Fruit fly (Drosophila melanogaster) whole organism, adult: ENCODE results near the gene TyrRS.

ENCODE experiments used
- CG11617 ChIP-seq: fragments of 200-800 bp; sonication (Bioruptor generic); optimal IDR thresholded peaks from 2 replicates; lab custom pipeline; 2017; ENCODE audit warnings: mild to moderate bottlenecking, missing biosample characterization, missing genetic modification reagents, missing genetic modification characterization
- CG12768 ChIP-seq: fragments of 200-800 bp; sonication (Bioruptor generic); optimal IDR thresholded peaks from 2 replicates; lab custom pipeline; 2017; ENCODE audit warnings: missing biosample characterization, missing genetic modification characterization, mild to moderate bottlenecking, moderate library complexity, missing genetic modification reagents
- CG14711 ChIP-seq: fragments of 200-800 bp; sonication (Bioruptor generic); optimal IDR thresholded peaks from 2 replicates; lab custom pipeline; 2018; ENCODE audit warnings: missing biosample characterization, mild to moderate bottlenecking, missing genetic modification characterization, moderate library complexity
- CG1620 ChIP-seq: fragments of 200-800 bp; sonication (Bioruptor generic); optimal IDR thresholded peaks from 2 replicates; lab custom pipeline; 2016; ENCODE audit warnings: missing biosample characterization, missing genetic modification characterization
- CG33017 ChIP-seq: fragments of 200-800 bp; sonication (Bioruptor generic); optimal IDR thresholded peaks from 2 replicates; lab custom pipeline; 2018; ENCODE audit warnings: missing biosample characterization, mild to moderate bottlenecking, missing genetic modification characterization, moderate library complexity
- CG5204 ChIP-seq: fragments of 200-800 bp; sonication (Bioruptor generic); optimal IDR thresholded peaks from 2 replicates; lab custom pipeline; 2016; ENCODE audit warnings: missing biosample characterization, missing genetic modification characterization
- CG7045 ChIP-seq: fragments of 200-800 bp; sonication (Bioruptor generic); optimal IDR thresholded peaks from 2 replicates; lab custom pipeline; 2017; ENCODE audit warnings: missing biosample characterization, mild to moderate bottlenecking, missing genetic modification characterization
- CG7101 ChIP-seq: fragments of 200-800 bp; sonication (Bioruptor generic); optimal IDR thresholded peaks from 2 replicates; lab custom pipeline; 2018; ENCODE audit warnings: missing biosample characterization, mild to moderate bottlenecking, missing genetic modification characterization, moderate library complexity
- Clk ChIP-seq: fragments of 200-800 bp; sonication (Bioruptor generic); optimal IDR thresholded peaks from 2 replicates; lab custom pipeline; 2017; ENCODE audit warnings: missing biosample characterization, missing genetic modification characterization
- Crg-1 ChIP-seq: fragments of 200-800 bp; sonication (Bioruptor generic); optimal IDR thresholded peaks from 2 replicates; lab custom pipeline; 2016; ENCODE audit warnings: missing biosample characterization, missing genetic modification characterization
- Hr96 ChIP-seq: fragments of 200-800 bp; sonication (Bioruptor generic); optimal IDR thresholded peaks from 2 replicates; lab custom pipeline; 2016; ENCODE audit warnings: missing biosample characterization, missing genetic modification characterization
- Mnt ChIP-seq: fragments of 200-800 bp; sonication (Bioruptor generic); optimal IDR thresholded peaks from 2 replicates; lab custom pipeline; 2016; ENCODE audit warnings: missing biosample characterization, mild to moderate bottlenecking, missing genetic modification characterization
- bab1 ChIP-seq: fragments of 200-800 bp; sonication (Bioruptor generic); optimal IDR thresholded peaks from 3 replicates; lab custom pipeline; 2019; ENCODE audit warnings: missing biosample characterization, mild to moderate bottlenecking, missing genetic modification characterization, moderate library complexity
- cic ChIP-seq: fragments of 200-800 bp; sonication (Bioruptor generic); optimal IDR thresholded peaks from 2 replicates; lab custom pipeline; 2017; ENCODE audit warnings: missing biosample characterization, mild to moderate bottlenecking, missing genetic modification characterization, moderate library complexity
- cnc ChIP-seq, 2 experiments: fragments of >200 bp; optimal IDR thresholded peaks; 2 replicates each; lab custom pipeline; 2017
- kay ChIP-seq: fragments of 200-800 bp; sonication (Bioruptor generic); peaks from one replicate; lab custom pipeline; 2016; ENCODE audit warnings: missing biosample characterization, missing genetic modification characterization, borderline replicate concordance
- ovo ChIP-seq: fragments of 200-800 bp; sonication (Bioruptor generic); optimal IDR thresholded peaks from 2 replicates; lab custom pipeline; 2016; ENCODE audit warnings: missing biosample characterization, missing genetic modification characterization
- pad ChIP-seq: fragments of 200-800 bp; sonication (Bioruptor generic); optimal IDR thresholded peaks from 3 replicates; lab custom pipeline; 2017; ENCODE audit warnings: missing biosample characterization, missing genetic modification characterization, mild to moderate bottlenecking, moderate library complexity, missing genetic modification reagents
- tj ChIP-seq: fragments of 200-800 bp; sonication (Bioruptor generic); optimal IDR thresholded peaks from 3 replicates; lab custom pipeline; 2017; ENCODE audit warnings: missing biosample characterization, mild to moderate bottlenecking, missing genetic modification characterization, moderate library complexity
- toe ChIP-seq: fragments of 200-800 bp; sonication (Bioruptor generic); optimal IDR thresholded peaks from 2 replicates; lab custom pipeline; 2016; ENCODE audit warnings: missing biosample characterization, missing genetic modification characterization

Gene TyrRS

DNA sequence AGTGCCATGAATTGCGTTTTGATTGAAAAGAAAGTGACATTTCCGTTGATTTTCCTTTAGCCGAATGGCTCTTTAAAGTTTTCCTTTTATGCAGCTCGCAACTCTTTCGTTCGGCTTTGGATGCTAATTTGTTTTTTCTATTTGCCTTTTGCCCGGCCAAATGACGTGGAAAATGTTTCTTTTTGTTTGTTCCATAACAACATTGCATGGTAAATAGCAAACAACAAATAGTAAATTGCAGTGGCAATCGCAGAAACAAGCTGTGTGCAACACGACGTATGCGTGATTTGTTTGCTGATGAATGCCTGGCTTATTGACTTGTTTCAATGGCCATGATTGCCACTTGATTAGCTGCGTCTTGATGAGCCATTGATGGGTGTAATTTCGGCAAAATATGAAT is 10.3 kb upstream of the TyrRS start:
- TF ChIP-seq CG14711 (tag; lab: Kevin White, UChicago) (no peak), Mnt (GFP tag; lab: Kevin White, UChicago) (no peak), kay (GFP tag; lab: Kevin White, UChicago) (no peak), toe (GFP tag; lab: Kevin White, UChicago) (no peak), CG1620 (GFP tag; lab: Kevin White, UChicago) (no peak), CG7045 (GFP tag; lab: Kevin White, UChicago) (no peak), CG11617 (GFP tag; lab: Kevin White, UChicago) (no peak), Crg-1 (GFP tag; lab: Kevin White, UChicago) (no peak), Clk (GFP tag; lab: Kevin White, UChicago) (no peak), CG12768 (no peak), CG5204 (no peak), cic (no peak), Hr96 (GFP tag; lab: Kevin White, UChicago) (no peak), CG7101 (tag; lab: Kevin White, UChicago) (no peak), tj (GFP tag; lab: Kevin White, UChicago) (no peak), pad (GFP tag; lab: Kevin White, UChicago) (no peak), bab1 (GFP tag; lab: Kevin White, UChicago) (no peak), cnc (optimal IDR thresholded peaks at IDR 0.05; lab: Kevin White, UChicago) (no peak)

- TF ChIP-seq Mnt (GFP tag; lab: Kevin White, UChicago) (no peak), kay (GFP tag; lab: Kevin White, UChicago) (peak; percentile 71)
These were observed 2.1 kb downstream of the TyrRS start, which contains the start of gene GluRS-m for dm6 chr3L:16417024-16417423. GluRS-m (minus strand) TSS chr3L:16417177.

DNA sequence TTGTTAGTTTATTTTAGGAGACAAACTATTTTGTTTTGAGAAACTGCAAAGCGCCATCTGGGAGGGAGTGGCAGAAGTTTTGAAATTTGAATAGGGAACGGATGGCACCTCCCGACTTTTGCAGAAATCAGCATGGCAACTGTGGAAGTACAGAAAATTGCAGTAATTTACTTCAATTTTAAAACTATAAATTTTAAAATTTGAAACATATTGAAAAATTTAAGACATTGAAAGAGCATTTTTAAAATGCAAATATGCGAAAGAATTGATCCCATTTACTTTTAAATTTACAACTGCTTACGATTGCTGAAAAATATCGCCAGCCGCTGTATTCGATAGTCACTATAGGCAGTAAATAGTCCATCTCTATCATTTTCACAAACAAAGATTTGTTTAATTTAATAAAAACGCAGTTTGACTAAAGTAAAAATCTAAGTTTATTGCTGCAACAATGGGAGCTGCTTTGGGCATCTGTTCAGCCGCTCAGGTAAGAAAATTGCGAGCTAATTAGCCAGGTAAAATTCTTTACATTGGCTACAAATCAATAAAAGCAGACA is 6.6 kb downstream of the TyrRS start, which contains the start of gene Serinc:
Gene Serinc, plus strand, starts transcription at position 329 of the 557 bp plus-strand sequence.
- TF ChIP-seq CG33017 (tag; lab: Kevin White, UChicago), result no peak
- peak; percentile 17 for TF ChIP-seq CG14711 (tag; lab: Kevin White, UChicago)
- peak; percentile 50 for TF ChIP-seq CG1620 (GFP tag; lab: Kevin White, UChicago)
- peak; percentile 76 for TF ChIP-seq toe (GFP tag; lab: Kevin White, UChicago)
- TF ChIP-seq CG12768, result no peak
- peak; percentile 55 for TF ChIP-seq Crg-1 (GFP tag; lab: Kevin White, UChicago)
- no peak for TF ChIP-seq cnc (optimal IDR thresholded peaks at IDR 0.05; lab: Kevin White, UChicago)
- peak; percentile 13 for TF ChIP-seq cic
- TF ChIP-seq CG7101 (tag; lab: Kevin White, UChicago), result peak; percentile 36
- peak; percentile 2 for TF ChIP-seq Hr96 (GFP tag; lab: Kevin White, UChicago)
- peak; percentile 16 for TF ChIP-seq pad (GFP tag; lab: Kevin White, UChicago)
- peak; percentile 27 for TF ChIP-seq bab1 (GFP tag; lab: Kevin White, UChicago)
- peak; percentile 17 for TF ChIP-seq CG11617 (GFP tag; lab: Kevin White, UChicago)
- no peak for TF ChIP-seq Clk (GFP tag; lab: Kevin White, UChicago)
- TF ChIP-seq CG5204, result peak; percentile 68
- no peak for TF ChIP-seq CG7045 (GFP tag; lab: Kevin White, UChicago)
- TF ChIP-seq kay (GFP tag; lab: Kevin White, UChicago), result no peak
- TF ChIP-seq tj (GFP tag; lab: Kevin White, UChicago), result peak; percentile 30
- peak; percentile 57 for TF ChIP-seq ovo (GFP tag; lab: Kevin White, UChicago)
- peak; percentile 58 for TF ChIP-seq Mnt (GFP tag; lab: Kevin White, UChicago)

DNA sequence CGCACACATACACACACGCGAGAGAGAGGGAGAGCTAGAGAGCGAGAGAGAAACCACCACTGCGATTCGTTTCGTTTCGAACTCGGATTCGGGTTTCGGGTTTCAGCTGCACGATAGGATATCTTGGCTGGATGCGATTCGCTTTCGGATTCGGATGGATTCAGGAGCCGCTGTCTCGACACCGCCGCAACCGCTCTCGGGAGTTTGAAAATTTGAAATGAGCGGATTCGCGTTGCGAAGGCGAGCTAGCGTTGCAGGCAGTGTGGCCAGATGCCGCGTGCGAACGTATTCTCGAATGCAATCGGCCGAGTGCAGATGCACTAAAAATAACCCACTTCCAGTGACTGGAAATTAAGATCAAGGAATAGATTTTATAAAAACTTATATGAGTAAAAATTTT is 7.5 kb downstream of the TyrRS start, which contains the start of gene fax:
Gene fax, minus strand, starts transcription at position 263 of the 400 bp plus-strand sequence.
- peak; percentile 14 for TF ChIP-seq Mnt (GFP tag; lab: Kevin White, UChicago)
- no peak for TF ChIP-seq Crg-1 (GFP tag; lab: Kevin White, UChicago)
- peak; percentile 28 for TF ChIP-seq cic
- TF ChIP-seq CG7101 (tag; lab: Kevin White, UChicago), result peak; percentile 23
- TF ChIP-seq toe (GFP tag; lab: Kevin White, UChicago), result no peak
- no peak for TF ChIP-seq kay (GFP tag; lab: Kevin White, UChicago)
- TF ChIP-seq CG11617 (GFP tag; lab: Kevin White, UChicago), result no peak
- TF ChIP-seq tj (GFP tag; lab: Kevin White, UChicago), result no peak
- TF ChIP-seq ovo (GFP tag; lab: Kevin White, UChicago), result no peak
- TF ChIP-seq Hr96 (GFP tag; lab: Kevin White, UChicago), result peak; percentile 83
- peak; percentile 12 for TF ChIP-seq CG33017 (tag; lab: Kevin White, UChicago)
- TF ChIP-seq bab1 (GFP tag; lab: Kevin White, UChicago), result peak; percentile 35

- TF ChIP-seq cic, result no peak
- peak; percentile 72 for TF ChIP-seq pad (GFP tag; lab: Kevin White, UChicago)
- TF ChIP-seq CG12768, result no peak
- no peak for TF ChIP-seq CG14711 (tag; lab: Kevin White, UChicago)
- no peak for TF ChIP-seq Crg-1 (GFP tag; lab: Kevin White, UChicago)
- no peak for TF ChIP-seq CG5204
- no peak for TF ChIP-seq cnc (optimal IDR thresholded peaks at IDR 0.05; lab: Kevin White, UChicago)
These were observed 8.6 kb downstream of the TyrRS start for dm6 chr3L:16410234-16411119.
